Worm (Caenorhabditis elegans) whole organism, L4 larva: Measurements from ENCODE around the gene rpl-10.
A peak's percentile ranks its signal among the peaks of the same experiment; 100 is the strongest.

Experiments used
- F10B5.3 ChIP-seq: sonication (generic microtip); optimal IDR thresholded peaks from 2 replicates; lab custom pipeline; 2016; ENCODE audit warnings: mild to moderate bottlenecking, missing genetic modification characterization, missing compliant biosample characterization
- F44E2.7 ChIP-seq: fragments of 200-800 bp; sonication (Bioruptor generic); IDR thresholded peaks from 2 replicates; pipeline ENCODE4 v2.1.2; 2022; ENCODE audit warnings: missing genetic modification characterization, missing compliant biosample characterization
- F49E8.2 ChIP-seq: sonication (generic microtip); optimal IDR thresholded peaks from 2 replicates; lab custom pipeline; 2016; ENCODE audit warnings: missing compliant biosample characterization, mild to moderate bottlenecking, missing genetic modification characterization, borderline replicate concordance
- T20F7.1 ChIP-seq: fragments of 200-800 bp; sonication (Bioruptor generic); optimal IDR thresholded peaks from 2 replicates; lab custom pipeline; 2018; ENCODE audit warnings: mild to moderate bottlenecking, missing genetic modification characterization, missing compliant biosample characterization
- Y75B8A.6 ChIP-seq: fragments of 200-800 bp; sonication (Bioruptor generic); IDR thresholded peaks from 2 replicates; pipeline ENCODE4 v1.3.6; 2022; ENCODE audit warnings: missing genetic modification reagents, missing genetic modification characterization, missing compliant biosample characterization
- aly-2 ChIP-seq: sonication (generic microtip); optimal IDR thresholded peaks from 2 replicates; lab custom pipeline; 2018; ENCODE audit warnings: missing biosample characterization, missing genetic modification characterization
- ama-1 ChIP-seq: fragments of 150-350 bp; optimal IDR thresholded peaks from 2 replicates; lab custom pipeline; 2014; ENCODE audit warnings: inconsistent platforms, mixed read lengths
- attf-4 ChIP-seq: sonication (generic microtip); optimal IDR thresholded peaks from 3 replicates; lab custom pipeline; 2017; ENCODE audit warnings: missing biosample characterization, missing genetic modification characterization
- ctbp-1 ChIP-seq: fragments of 200-800 bp; sonication (Bioruptor generic); IDR thresholded peaks from 2 replicates; pipeline ENCODE4 v1.3.6; 2022; ENCODE audit warnings: missing genetic modification reagents, missing genetic modification characterization, missing compliant biosample characterization
- daf-16 ChIP-seq, 3 experiments: sonication (generic microtip); optimal IDR thresholded peaks; 2 replicates each; lab custom pipeline; 2016 to 2017; ENCODE audit warnings: missing genetic modification characterization in 3 of 3, missing genetic modification reagents in 3 of 3, mild to moderate bottlenecking in 2 of 3, missing compliant biosample characterization in 2 of 3, missing biosample characterization in 1 of 3, moderate library complexity in 1 of 3
- daf-19 ChIP-seq: fragments of 200-800 bp; sonication (Bioruptor generic); conservative IDR thresholded peaks from 2 replicates; pipeline ENCODE4 v1.3.6; 2022; ENCODE audit warnings: missing genetic modification characterization, missing compliant biosample characterization
- dmd-6 ChIP-seq: fragments of 200-800 bp; sonication (Bioruptor generic); IDR thresholded peaks from 2 replicates; pipeline ENCODE4 v1.3.6; 2022; ENCODE audit warnings: missing genetic modification reagents, missing genetic modification characterization, missing compliant biosample characterization
- dmd-8 ChIP-seq: fragments of 200-800 bp; sonication (Bioruptor generic); IDR thresholded peaks from 2 replicates; pipeline ENCODE4 v1.3.6; 2022; ENCODE audit warnings: missing genetic modification characterization, missing compliant biosample characterization
- dmd-9 ChIP-seq: fragments of 200-800 bp; sonication (Bioruptor generic); IDR thresholded peaks from 2 replicates; pipeline ENCODE4 v1.3.6; 2022; ENCODE audit warnings: missing genetic modification reagents, missing genetic modification characterization, missing compliant biosample characterization
- dpl-1 ChIP-seq: fragments of 150-350 bp; optimal IDR thresholded peaks from 2 replicates; lab custom pipeline; 2014; ENCODE audit warnings: missing biosample characterization, missing genetic modification reagents, missing genetic modification characterization
- dve-1 ChIP-seq: sonication (generic microtip); optimal IDR thresholded peaks from 2 replicates; lab custom pipeline; 2017; ENCODE audit warnings: antibody characterized with exemption, mild to moderate bottlenecking, missing genetic modification characterization, missing compliant biosample characterization; ENCODE audit not compliant: insufficient read depth
- hif-1 ChIP-seq, 2 experiments: sonication (generic microtip); optimal IDR thresholded peaks; 2 replicates each; lab custom pipeline; 2016 to 2017; ENCODE audit warnings: missing compliant biosample characterization in 2 of 2, missing genetic modification characterization in 2 of 2, missing genetic modification reagents in 2 of 2, missing genotype in 2 of 2, mild to moderate bottlenecking in 1 of 2
- hlh-11 ChIP-seq: fragments of 200-800 bp; sonication (Bioruptor generic); optimal IDR thresholded peaks from 2 replicates; lab custom pipeline; 2018; ENCODE audit warnings: mild to moderate bottlenecking, missing genetic modification characterization, missing compliant biosample characterization
- hlh-30 ChIP-seq: sonication (generic microtip); optimal IDR thresholded peaks from 2 replicates; lab custom pipeline; 2017; ENCODE audit warnings: antibody characterized with exemption, mild to moderate bottlenecking, missing genetic modification characterization, missing compliant biosample characterization; ENCODE audit not compliant: insufficient read depth
- hmg-1.1 ChIP-seq: fragments of 200-800 bp; sonication (Bioruptor generic); IDR thresholded peaks from 2 replicates; pipeline ENCODE4 v1.3.6; 2022; ENCODE audit warnings: missing genetic modification reagents, missing genetic modification characterization, missing compliant biosample characterization
- lim-7 ChIP-seq: fragments of 200-800 bp; sonication (Bioruptor generic); IDR thresholded peaks from 2 replicates; pipeline ENCODE4 v1.3.6; 2022; ENCODE audit warnings: missing genetic modification characterization, missing compliant biosample characterization
- lin-13 ChIP-seq: fragments of 150-350 bp; optimal IDR thresholded peaks from 2 replicates; lab custom pipeline; 2014; ENCODE audit warnings: missing biosample characterization, missing genetic modification reagents, missing genetic modification characterization
- lin-38 ChIP-seq: fragments of 200-800 bp; sonication (Bioruptor generic); IDR thresholded peaks from 2 replicates; pipeline ENCODE4 v1.3.6; 2022; ENCODE audit warnings: missing genetic modification reagents, missing genetic modification characterization, missing compliant biosample characterization
- lir-3 ChIP-seq: sonication (generic microtip); optimal IDR thresholded peaks from 2 replicates; lab custom pipeline; 2016; ENCODE audit warnings: mild to moderate bottlenecking, missing genetic modification characterization, missing compliant biosample characterization
- lsy-2 ChIP-seq, 2 experiments: fragments of 150-350 bp in 1 of 2; sonication (generic microtip) in 1 of 2; optimal IDR thresholded peaks; 2 replicates each; lab custom pipeline; 2014 to 2017; ENCODE audit warnings: missing biosample characterization in 2 of 2, missing genetic modification characterization in 2 of 2
- mdt-29 ChIP-seq: fragments of 200-800 bp; sonication (Bioruptor generic); IDR thresholded peaks from 2 replicates; pipeline ENCODE4 v1.3.6; 2022; ENCODE audit warnings: missing genetic modification reagents, missing genetic modification characterization, missing compliant biosample characterization
- mep-1 ChIP-seq: fragments of 150-350 bp; sonication (generic microtip); optimal IDR thresholded peaks from 3 replicates; lab custom pipeline; 2014; ENCODE audit warnings: missing biosample characterization, missing genetic modification characterization
- mes-2 ChIP-seq: sonication (generic microtip); optimal IDR thresholded peaks from 2 replicates; lab custom pipeline; 2016; ENCODE audit warnings: missing genotype, mild to moderate bottlenecking, missing genetic modification characterization, missing compliant biosample characterization; ENCODE audit not compliant: poor library complexity, severe bottlenecking
- mxl-3 ChIP-seq: fragments of 200-800 bp; sonication (Bioruptor generic); optimal IDR thresholded peaks from 2 replicates; lab custom pipeline; 2018; ENCODE audit warnings: mild to moderate bottlenecking, missing genetic modification characterization, missing compliant biosample characterization
- nhr-25 ChIP-seq: sonication (generic microtip); optimal IDR thresholded peaks from 2 replicates; lab custom pipeline; 2017; ENCODE audit warnings: missing genetic modification characterization, mild to moderate bottlenecking, missing compliant biosample characterization, antibody characterized with exemption, moderate library complexity, borderline replicate concordance; ENCODE audit not compliant: insufficient read depth
- nhr-28 ChIP-seq: fragments of 150-350 bp; optimal IDR thresholded peaks from 2 replicates; lab custom pipeline; 2014; ENCODE audit warnings: missing biosample characterization, missing genetic modification characterization
- nhr-6 ChIP-seq: fragments of 150-350 bp; optimal IDR thresholded peaks from 2 replicates; lab custom pipeline; 2014; ENCODE audit warnings: missing biosample characterization, missing genetic modification characterization
- nhr-76 ChIP-seq: fragments of 150-350 bp; optimal IDR thresholded peaks from 2 replicates; lab custom pipeline; 2014; ENCODE audit warnings: missing biosample characterization, missing genetic modification characterization
- nhr-77 ChIP-seq: fragments of 150-350 bp; optimal IDR thresholded peaks from 2 replicates; lab custom pipeline; 2014; ENCODE audit warnings: missing biosample characterization, missing genetic modification characterization
- pha-4 ChIP-seq, 2 experiments: fragments of 150-350 bp in 1 of 2; fragments of 200-800 bp in 1 of 2; sonication (Bioruptor generic) in 1 of 2; IDR thresholded peaks in 1 of 2; optimal IDR thresholded peaks in 1 of 2; 2 replicates each; pipeline versions ENCODE4 v1.3.6 to Lab custom; 2014 to 2022; ENCODE audit warnings: missing genetic modification characterization in 2 of 2, missing genetic modification reagents in 2 of 2, missing biosample characterization in 1 of 2, missing compliant biosample characterization in 1 of 2
- pqm-1 ChIP-seq: sonication (generic microtip); optimal IDR thresholded peaks from 2 replicates; lab custom pipeline; 2017; ENCODE audit warnings: missing biosample characterization, missing genetic modification characterization
- rbr-2 ChIP-seq: sonication (generic microtip); optimal IDR thresholded peaks from 2 replicates; lab custom pipeline; 2016; ENCODE audit warnings: missing genotype, missing genetic modification characterization, missing compliant biosample characterization
- sdz-12 ChIP-seq: fragments of 200-800 bp; sonication (Bioruptor generic); optimal IDR thresholded peaks from 2 replicates; lab custom pipeline; 2018; ENCODE audit warnings: mild to moderate bottlenecking, missing genetic modification characterization, missing compliant biosample characterization
- skn-1 ChIP-seq: fragments of 150-350 bp; optimal IDR thresholded peaks from 2 replicates; lab custom pipeline; 2014; ENCODE audit warnings: missing biosample characterization, missing genetic modification characterization
- tag-97 ChIP-seq: fragments of 200-800 bp; sonication (Bioruptor generic); IDR thresholded peaks from 2 replicates; pipeline ENCODE4 v1.3.6; 2022; ENCODE audit warnings: missing genetic modification characterization, missing compliant biosample characterization
- unc-39 ChIP-seq: sonication (generic microtip); optimal IDR thresholded peaks from 2 replicates; lab custom pipeline; 2017; ENCODE audit warnings: missing biosample characterization, missing genetic modification characterization
- zfp-2 ChIP-seq: sonication (generic microtip); optimal IDR thresholded peaks from 2 replicates; lab custom pipeline; 2016; ENCODE audit warnings: mild to moderate bottlenecking, missing genetic modification characterization, missing compliant biosample characterization
- zip-11 ChIP-seq: fragments of 200-800 bp; sonication (Bioruptor generic); IDR thresholded peaks from 2 replicates; pipeline ENCODE4 v1.3.6; 2022; ENCODE audit warnings: missing genetic modification characterization, missing compliant biosample characterization
- ztf-11 ChIP-seq: fragments of 150-350 bp; optimal IDR thresholded peaks from 2 replicates; lab custom pipeline; 2014; ENCODE audit warnings: missing biosample characterization, missing genetic modification characterization
- ztf-7 ChIP-seq: fragments of 150-350 bp; optimal IDR thresholded peaks from 2 replicates; lab custom pipeline; 2014; ENCODE audit warnings: missing biosample characterization, missing genetic modification characterization

Gene rpl-10

DNA sequence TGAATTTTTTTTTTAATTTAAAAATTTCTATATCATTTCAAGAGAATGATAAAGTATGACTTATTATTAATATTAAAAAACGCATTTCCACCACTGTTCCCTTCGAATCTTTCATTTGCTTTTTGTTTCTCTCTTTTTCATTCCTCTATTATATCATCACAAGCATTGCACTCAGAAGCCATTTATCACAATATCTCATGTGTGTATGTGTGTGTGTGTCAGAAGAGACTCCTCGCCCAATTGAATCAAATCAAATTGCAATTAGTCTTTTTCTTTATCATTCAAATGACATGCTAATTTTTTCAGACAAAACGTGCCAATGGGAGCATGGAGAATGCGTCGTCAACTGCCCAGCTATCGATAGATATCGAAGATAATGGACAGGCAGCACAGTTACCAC, 27.5 kb upstream of the rpl-10 start, which contains the start of gene unc-105:
TSS of gene unc-105 (plus strand) at position 301 of the 400 bp plus-strand sequence.
- no peak for TF ChIP-seq ztf-11 (tag; lab: Kevin White, UChicago)
- no peak for TF ChIP-seq F49E8.2 (tag; lab: Kevin White, UChicago)
- TF ChIP-seq attf-4 (tag; lab: Kevin White, UChicago) = no peak
- TF ChIP-seq unc-39 (tag; lab: Kevin White, UChicago) = no peak
- no peak for TF ChIP-seq nhr-76 (tag; lab: Kevin White, UChicago)
- no peak for TF ChIP-seq T20F7.1 (GFP tag; lab: Kevin White, UChicago)
- no peak for TF ChIP-seq tag-97 (GFP tag; lab: Robert Waterston, UW)
- TF ChIP-seq nhr-25 (tag; lab: Kevin White, UChicago) = no peak
- TF ChIP-seq lim-7 (GFP tag; lab: Robert Waterston, UW) = no peak
- TF ChIP-seq pqm-1 (tag; lab: Kevin White, UChicago) = no peak
- no peak for TF ChIP-seq nhr-77 (tag; lab: Kevin White, UChicago)
- TF ChIP-seq dmd-8 = no peak
- no peak for TF ChIP-seq nhr-28
- no peak for TF ChIP-seq zfp-2 (tag; lab: Kevin White, UChicago)
- TF ChIP-seq ama-1 = no peak
- TF ChIP-seq, all 104 proteins: peak for 0

DNA sequence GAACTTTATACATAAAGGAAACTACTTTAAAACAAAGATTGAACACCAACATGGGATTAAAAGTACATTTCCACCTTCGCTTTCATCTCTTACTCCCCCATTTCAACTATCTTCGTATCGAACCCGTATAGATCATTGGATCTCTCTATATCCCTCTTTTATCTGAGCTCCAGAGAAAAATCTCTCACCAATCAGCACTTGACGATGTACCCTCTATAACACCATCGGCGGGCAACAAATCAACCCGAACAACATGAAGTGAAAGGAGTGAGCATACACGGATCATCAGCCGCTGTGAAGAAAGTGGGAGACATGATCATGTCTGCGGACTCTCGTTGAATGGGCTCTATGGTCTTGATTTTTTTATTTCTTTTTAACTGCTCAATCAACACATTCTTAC, 26.3 kb upstream of the rpl-10 start:
- TF ChIP-seq daf-16 (GFP tag; optimal IDR thresholded peaks at IDR 0.05; lab: Kevin White, UChicago) = peak in 1 of 2 experiments; percentile 6
- no peak for TF ChIP-seq daf-16 (tag; optimal IDR thresholded peaks at IDR 0.05; lab: Kevin White, UChicago)
- TF ChIP-seq hmg-1.1 (GFP tag; lab: Robert Waterston, UW) = no peak

DNA sequence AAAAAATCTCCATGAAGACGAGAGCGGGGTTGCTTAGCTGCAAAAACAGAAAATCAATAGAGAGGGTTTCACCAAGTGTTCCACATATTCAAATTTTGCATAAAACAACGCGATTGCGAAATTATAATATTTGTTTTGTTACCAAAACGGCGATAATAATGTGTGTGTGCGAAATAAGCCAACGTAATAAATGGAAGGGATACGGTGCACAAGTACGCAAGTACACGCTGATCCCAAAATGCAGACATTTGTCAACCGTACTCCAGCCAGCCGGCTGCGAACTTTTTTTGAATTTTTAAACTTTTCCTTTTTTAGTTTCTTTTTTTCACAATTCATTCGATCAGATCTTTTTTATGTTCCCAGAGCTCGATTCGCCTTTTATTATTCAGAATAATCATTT, 18.8 kb upstream of the rpl-10 start, which contains the start of gene ire-1:
TSS of gene ire-1 (minus strand) at position 44 of the 400 bp plus-strand sequence.
- peak; percentile 38; the same call in 1 of the 2 replicates for TF ChIP-seq hmg-1.1 (GFP tag; lab: Robert Waterston, UW)
- TF ChIP-seq zip-11 = no peak
- TF ChIP-seq skn-1 (tag; lab: Kevin White, UChicago) = no peak
- TF ChIP-seq lir-3 = no peak
- no peak for TF ChIP-seq dmd-9
- peak; percentile 38 for TF ChIP-seq nhr-6 (tag; lab: Kevin White, UChicago)
- TF ChIP-seq dve-1 (tag; lab: Kevin White, UChicago) = peak; percentile 72
- peak; percentile 47 for TF ChIP-seq T20F7.1 (GFP tag; lab: Kevin White, UChicago)
- peak; percentile 49 for TF ChIP-seq nhr-28
- TF ChIP-seq ztf-7 = peak; percentile 17
- peak; percentile 70 for TF ChIP-seq mep-1 (tag; lab: Kevin White, UChicago)
- 0 out of 2 replicates have a peak, but pooled peaks have one; percentile 17 for TF ChIP-seq daf-19 (GFP tag; lab: Robert Waterston, UW)
- TF ChIP-seq pqm-1 (tag; lab: Kevin White, UChicago) = peak; percentile 23
- no peak for TF ChIP-seq aly-2
- peak; percentile 14; the same call in 1 of the 2 replicates for TF ChIP-seq pha-4 (GFP tag; IDR thresholded peaks at IDR 0.05; lab: Robert Waterston, UW)
- peak; percentile 70 for TF ChIP-seq pha-4 (tag; optimal IDR thresholded peaks at IDR 0.05; lab: Kevin White, UChicago)
- no peak for TF ChIP-seq mdt-29
- TF ChIP-seq dpl-1 (GFP tag; lab: Kevin White, UChicago) = peak; percentile 69
- no peak for TF ChIP-seq daf-16 (GFP tag; optimal IDR thresholded peaks at IDR 0.05; lab: Kevin White, UChicago)
- peak; percentile 57 for TF ChIP-seq daf-16 (tag; optimal IDR thresholded peaks at IDR 0.05; lab: Kevin White, UChicago)
- peak; percentile 44 for TF ChIP-seq hlh-11
- peak; percentile 26; the same call in 1 of the 2 replicates for TF ChIP-seq dmd-6 (GFP tag; lab: Robert Waterston, UW)
- TF ChIP-seq lin-13 (GFP tag; lab: Kevin White, UChicago) = peak; percentile 42
- peak; percentile 90 to 99 for TF ChIP-seq lsy-2 (tag; optimal IDR thresholded peaks at IDR 0.05; lab: Kevin White, UChicago)
- TF ChIP-seq hlh-30 (tag; lab: Kevin White, UChicago) = peak; percentile 42
- TF ChIP-seq hif-1 (tag; optimal IDR thresholded peaks at IDR 0.05; lab: Kevin White, UChicago) = peak in 1 of 2 experiments; percentile 31
- TF ChIP-seq ctbp-1 (GFP tag; lab: Robert Waterston, UW) = no peak
- TF ChIP-seq lin-38 (GFP tag; lab: Robert Waterston, UW) = peak; percentile 54
- TF ChIP-seq mxl-3 = peak; percentile 15
- TF ChIP-seq rbr-2 (tag; lab: Kevin White, UChicago) = peak; percentile 6
- no peak for TF ChIP-seq nhr-25 (tag; lab: Kevin White, UChicago)
- TF ChIP-seq F10B5.3 = no peak
- TF ChIP-seq Y75B8A.6 = no peak
- TF ChIP-seq sdz-12 (GFP tag; lab: Kevin White, UChicago) = no peak
- no peak for TF ChIP-seq F44E2.7 (GFP tag; lab: Robert Waterston, UW)
- TF ChIP-seq mes-2 (tag; lab: Kevin White, UChicago) = peak; percentile 75
